Fruit fly (Drosophila melanogaster) whole organism, pupa: ENCODE measurements around the gene Agpat4.

Experiments
- CG10348 ChIP-seq: fragments of 200-800 bp; sonication (Bioruptor generic); IDR thresholded peaks from 2 replicates; pipeline ENCODE4 v1.3.6; 2022; ENCODE audit warnings: missing biosample characterization, missing genetic modification characterization
- CG12605 ChIP-seq: fragments of 200-800 bp; sonication (Bioruptor generic); IDR thresholded peaks from 2 replicates; pipeline ENCODE4 v1.3.6; 2022; ENCODE audit warnings: missing biosample characterization, missing genetic modification characterization
- CG13204 ChIP-seq: fragments of 200-800 bp; sonication (Bioruptor generic); optimal IDR thresholded peaks from 2 replicates; lab custom pipeline; 2018; ENCODE audit warnings: missing biosample characterization, mild to moderate bottlenecking, missing genetic modification characterization, moderate library complexity
- CG14655 ChIP-seq: fragments of 200-800 bp; sonication (Bioruptor generic); optimal IDR thresholded peaks from 3 replicates; lab custom pipeline; 2017; ENCODE audit warnings: mild to moderate bottlenecking, missing biosample characterization, missing genetic modification reagents, missing genetic modification characterization
- CG15710 ChIP-seq: fragments of 200-800 bp; sonication (Bioruptor generic); optimal IDR thresholded peaks from 2 replicates; lab custom pipeline; 2018; ENCODE audit warnings: missing biosample characterization, mild to moderate bottlenecking, missing genetic modification characterization, moderate library complexity
- CG17806 ChIP-seq: fragments of 200-800 bp; sonication (Bioruptor generic); optimal IDR thresholded peaks from 2 replicates; lab custom pipeline; 2018; ENCODE audit warnings: missing biosample characterization, mild to moderate bottlenecking, missing genetic modification characterization, moderate library complexity
- CG32121 ChIP-seq: fragments of 200-800 bp; sonication (Bioruptor generic); IDR thresholded peaks from 2 replicates; pipeline ENCODE4 v1.3.6; 2022; ENCODE audit warnings: missing biosample characterization, missing genetic modification characterization
- CG34367 ChIP-seq: fragments of 200-800 bp; sonication (Bioruptor generic); optimal IDR thresholded peaks from 2 replicates; lab custom pipeline; 2018; ENCODE audit warnings: missing biosample characterization, mild to moderate bottlenecking, missing genetic modification characterization
- CG4496 ChIP-seq: fragments of 200-800 bp; sonication (Bioruptor generic); IDR thresholded peaks from 3 replicates; pipeline ENCODE4 v1.3.6; 2022; ENCODE audit warnings: missing biosample characterization, missing genetic modification characterization
- CG8159 ChIP-seq: fragments of 200-800 bp; sonication (Bioruptor generic); optimal IDR thresholded peaks from 3 replicates; lab custom pipeline; 2018; ENCODE audit warnings: missing biosample characterization, mild to moderate bottlenecking, missing genetic modification characterization, moderate library complexity
- CG8301 ChIP-seq: fragments of 200-800 bp; sonication (Bioruptor generic); optimal IDR thresholded peaks from 2 replicates; lab custom pipeline; 2018; ENCODE audit warnings: missing biosample characterization, mild to moderate bottlenecking, missing genetic modification characterization
- CG9948 ChIP-seq: fragments of 200-800 bp; sonication (Bioruptor generic); optimal IDR thresholded peaks from 2 replicates; lab custom pipeline; 2018; ENCODE audit warnings: missing biosample characterization, mild to moderate bottlenecking, missing genetic modification characterization, moderate library complexity
- D1 ChIP-seq: fragments of 200-800 bp; sonication (Bioruptor generic); optimal IDR thresholded peaks from 2 replicates; lab custom pipeline; 2018; ENCODE audit warnings: missing biosample characterization, mild to moderate bottlenecking, missing genetic modification characterization, moderate library complexity
- EcR ChIP-seq: fragments of 200-800 bp; sonication (Bioruptor generic); optimal IDR thresholded peaks from 3 replicates; lab custom pipeline; 2019; ENCODE audit warnings: missing biosample characterization, missing genetic modification characterization, mild to moderate bottlenecking, moderate library complexity, missing genetic modification reagents
- Ets98B ChIP-seq: fragments of 200-800 bp; sonication (Bioruptor generic); IDR thresholded peaks from 2 replicates; pipeline ENCODE4 v1.3.6; 2022; ENCODE audit warnings: missing biosample characterization, missing genetic modification characterization
- Pif1A ChIP-seq: fragments of 200-800 bp; sonication (Bioruptor generic); optimal IDR thresholded peaks from 3 replicates; lab custom pipeline; 2016; ENCODE audit warnings: missing biosample characterization, missing genetic modification characterization
- Pif1B ChIP-seq: fragments of 200-800 bp; sonication (Bioruptor generic); optimal IDR thresholded peaks from 3 replicates; lab custom pipeline; 2016; ENCODE audit warnings: missing biosample characterization, missing genetic modification characterization
- Snoo ChIP-seq: fragments of 200-800 bp; sonication (Bioruptor generic); optimal IDR thresholded peaks from 3 replicates; lab custom pipeline; 2017; ENCODE audit warnings: missing biosample characterization, mild to moderate bottlenecking, missing genetic modification characterization, inconsistent platforms
- fd96Ca ChIP-seq: fragments of 200-800 bp; sonication (Bioruptor generic); IDR thresholded peaks from 3 replicates; pipeline ENCODE4 v1.3.6; 2022; ENCODE audit warnings: missing biosample characterization, missing genetic modification characterization
- gl ChIP-seq: fragments of 200-800 bp; sonication (Bioruptor generic); optimal IDR thresholded peaks from 2 replicates; lab custom pipeline; 2018; ENCODE audit warnings: missing biosample characterization, mild to moderate bottlenecking, missing genetic modification characterization
- rn ChIP-seq: fragments of 200-800 bp; sonication (Bioruptor generic); IDR thresholded peaks from 2 replicates; pipeline ENCODE4 v1.3.6; 2022; ENCODE audit warnings: missing biosample characterization, missing genetic modification characterization

The Agpat4 gene

dm6 chr3L:16349686-16350085, 31.7 kb downstream of the Agpat4 start:
- no peak for TF ChIP-seq CG10348
- no peak for TF ChIP-seq Pif1A (GFP tag; lab: Kevin White, UChicago)
- no peak for TF ChIP-seq CG32121 (GFP tag; lab: Robert Waterston, UW)
- no peak for TF ChIP-seq gl (tag; lab: Kevin White, UChicago)
- TF ChIP-seq D1 (tag; lab: Kevin White, UChicago): no peak
- no peak for TF ChIP-seq CG17806 (tag; lab: Kevin White, UChicago)

- no peak for TF ChIP-seq CG17806 (tag; lab: Kevin White, UChicago)
- TF ChIP-seq CG4496 (GFP tag; lab: Robert Waterston, UW): no peak
- no peak for TF ChIP-seq CG10348
- no peak for TF ChIP-seq CG14655 (GFP tag; lab: Kevin White, UChicago)
- TF ChIP-seq rn: no peak
- no peak for TF ChIP-seq Ets98B
- TF ChIP-seq CG15710: no peak
- TF ChIP-seq CG34367: no peak
- no peak for TF ChIP-seq EcR (GFP tag; lab: Kevin White, UChicago)
- TF ChIP-seq CG12605: no peak
- TF ChIP-seq CG8301 (tag; lab: Kevin White, UChicago): no peak
- TF ChIP-seq Pif1B (GFP tag; lab: Kevin White, UChicago): no peak
- no peak for TF ChIP-seq CG13204 (GFP tag; lab: Kevin White, UChicago)
- no peak for TF ChIP-seq gl (tag; lab: Kevin White, UChicago)
These were observed 33.5 kb downstream of the Agpat4 start, which contains the start of gene mRpS34 for dm6 chr3L:16347914-16348313. mRpS34 (plus strand) TSS chr3L:16348074.

- TF ChIP-seq rn (no peak), CG17806 (tag; lab: Kevin White, UChicago) (no peak), CG8301 (tag; lab: Kevin White, UChicago) (no peak), CG13204 (GFP tag; lab: Kevin White, UChicago) (no peak), D1 (tag; lab: Kevin White, UChicago) (no peak), CG14655 (GFP tag; lab: Kevin White, UChicago) (no peak), EcR (GFP tag; lab: Kevin White, UChicago) (no peak)
These were observed 35.3 kb downstream of the Agpat4 start, which contains the start of gene CG33257 for dm6 chr3L:16346023-16346422. CG33257 (plus strand) TSS chr3L:16346323.

dm6 chr3L:16339873-16340272, 41.5 kb downstream of the Agpat4 start:
- TF ChIP-seq EcR (GFP tag; lab: Kevin White, UChicago) (peak; percentile 35), CG9948 (tag; lab: Kevin White, UChicago) (no peak)

- TF ChIP-seq gl (tag; lab: Kevin White, UChicago) (no peak), CG14655 (GFP tag; lab: Kevin White, UChicago) (no peak), CG8159 (tag; lab: Kevin White, UChicago) (no peak), Snoo (tag; lab: Kevin White, UChicago) (no peak), CG4496 (GFP tag; lab: Robert Waterston, UW) (no peak), rn (no peak), CG17806 (tag; lab: Kevin White, UChicago) (no peak), fd96Ca (no peak), CG8301 (tag; lab: Kevin White, UChicago) (no peak), Ets98B (no peak; the same call in 1 of the 2 replicates), CG9948 (tag; lab: Kevin White, UChicago) (no peak), EcR (GFP tag; lab: Kevin White, UChicago) (no peak), D1 (tag; lab: Kevin White, UChicago) (no peak), CG13204 (GFP tag; lab: Kevin White, UChicago) (no peak), CG34367 (no peak), CG15710 (no peak)
These were observed 41.9 kb downstream of the Agpat4 start for dm6 chr3L:16339463-16339862.

- no peak for TF ChIP-seq CG8159 (tag; lab: Kevin White, UChicago)
- TF ChIP-seq CG12605: no peak
- no peak for TF ChIP-seq Pif1B (GFP tag; lab: Kevin White, UChicago)
- no peak for TF ChIP-seq rn
- no peak for TF ChIP-seq CG17806 (tag; lab: Kevin White, UChicago)
- no peak for TF ChIP-seq CG4496 (GFP tag; lab: Robert Waterston, UW)
- TF ChIP-seq D1 (tag; lab: Kevin White, UChicago): no peak
- TF ChIP-seq fd96Ca: no peak
- TF ChIP-seq CG10348: no peak
- TF ChIP-seq Pif1A (GFP tag; lab: Kevin White, UChicago): no peak
- TF ChIP-seq Ets98B: no peak
- no peak for TF ChIP-seq Snoo (tag; lab: Kevin White, UChicago)
- TF ChIP-seq CG8301 (tag; lab: Kevin White, UChicago): no peak
These were observed 42.7 kb downstream of the Agpat4 start, which contains the start of gene CG4998 for dm6 chr3L:16338703-16339102. CG4998 (plus strand) TSS chr3L:16339003.

dm6 chr3L:16337739-16338138, 43.6 kb downstream of the Agpat4 start:
- TF ChIP-seq gl (tag; lab: Kevin White, UChicago) (no peak), rn (no peak), CG8301 (tag; lab: Kevin White, UChicago) (no peak), CG14655 (GFP tag; lab: Kevin White, UChicago) (no peak), D1 (tag; lab: Kevin White, UChicago) (no peak), CG17806 (tag; lab: Kevin White, UChicago) (no peak), Pif1A (GFP tag; lab: Kevin White, UChicago) (no peak), CG32121 (GFP tag; lab: Robert Waterston, UW) (no peak), Snoo (tag; lab: Kevin White, UChicago) (no peak), CG8159 (tag; lab: Kevin White, UChicago) (no peak), Ets98B (no peak), EcR (GFP tag; lab: Kevin White, UChicago) (no peak), CG12605 (no peak), CG4496 (GFP tag; lab: Robert Waterston, UW) (no peak)
